Fruit fly (Drosophila melanogaster) whole organism, embryonic: Measurements from ENCODE around the gene ldbr.
A peak's percentile ranks its signal among the peaks of the same experiment; 100 is the strongest.

Experiments used
- Bdp1 ChIP-seq: fragments of 200-800 bp; sonication (Bioruptor generic); optimal IDR thresholded peaks from 3 replicates; lab custom pipeline; 2016; ENCODE audit warnings: missing biosample characterization, missing genetic modification characterization
- CG10274 ChIP-seq: fragments of 200-800 bp; sonication (Bioruptor generic); optimal IDR thresholded peaks from 3 replicates; lab custom pipeline; 2017; ENCODE audit warnings: missing biosample characterization, mild to moderate bottlenecking, missing genetic modification characterization
- CG10543 ChIP-seq: fragments of 200-800 bp; sonication (Bioruptor generic); optimal IDR thresholded peaks from 3 replicates; lab custom pipeline; 2017; ENCODE audit warnings: missing biosample characterization, mild to moderate bottlenecking, missing genetic modification characterization, moderate library complexity
- CG11093 ChIP-seq: fragments of 200-800 bp; sonication (Bioruptor generic); IDR thresholded peaks from 3 replicates; pipeline ENCODE4 v1.3.6; 2022; ENCODE audit warnings: missing biosample characterization, missing genetic modification characterization
- CG12219 ChIP-seq: fragments of 200-800 bp; sonication (Bioruptor generic); optimal IDR thresholded peaks from 3 replicates; lab custom pipeline; 2018; ENCODE audit warnings: missing biosample characterization, mild to moderate bottlenecking, missing genetic modification characterization
- CG12299 ChIP-seq: fragments of 200-800 bp; sonication (Bioruptor generic); optimal IDR thresholded peaks from 2 replicates; lab custom pipeline; 2018; ENCODE audit warnings: missing biosample characterization, mild to moderate bottlenecking, missing genetic modification characterization
- CG12391 ChIP-seq: fragments of 200-800 bp; sonication (Bioruptor generic); optimal IDR thresholded peaks from 3 replicates; lab custom pipeline; 2018; ENCODE audit warnings: missing biosample characterization, mild to moderate bottlenecking, missing genetic modification characterization, moderate library complexity
- CG14710 ChIP-seq: fragments of 200-800 bp; sonication (Bioruptor generic); optimal IDR thresholded peaks from 3 replicates; lab custom pipeline; 2019; ENCODE audit warnings: missing biosample characterization, mild to moderate bottlenecking, missing genetic modification characterization, moderate library complexity
- CG1603 ChIP-seq: fragments of 200-800 bp; sonication (Bioruptor generic); optimal IDR thresholded peaks from 2 replicates; lab custom pipeline; 2019; ENCODE audit warnings: missing biosample characterization, mild to moderate bottlenecking, missing genetic modification characterization, moderate library complexity
- CG1792 ChIP-seq: fragments of 200-800 bp; sonication (Bioruptor generic); optimal IDR thresholded peaks from 2 replicates; lab custom pipeline; 2016; ENCODE audit warnings: missing biosample characterization, missing genetic modification characterization
- CG2202 ChIP-seq: fragments of 200-800 bp; sonication (Bioruptor generic); optimal IDR thresholded peaks from 2 replicates; lab custom pipeline; 2018; ENCODE audit warnings: missing biosample characterization, mild to moderate bottlenecking, missing genetic modification characterization
- CG4820 ChIP-seq: fragments of 200-800 bp; sonication (Bioruptor generic); optimal IDR thresholded peaks from 3 replicates; lab custom pipeline; 2016; ENCODE audit warnings: missing biosample characterization, missing genetic modification characterization
- CG6272 ChIP-seq: fragments of 200-800 bp; sonication (Bioruptor generic); IDR thresholded peaks from 2 replicates; pipeline ENCODE4 v1.3.6; 2022; ENCODE audit warnings: missing biosample characterization, missing genetic modification characterization
- CG6765 ChIP-seq: fragments of 200-800 bp; sonication (Bioruptor generic); optimal IDR thresholded peaks from 3 replicates; lab custom pipeline; 2017; ENCODE audit warnings: missing biosample characterization, mild to moderate bottlenecking, missing genetic modification characterization
- CG7556 ChIP-seq: fragments of 200-800 bp; sonication (Bioruptor generic); optimal IDR thresholded peaks from 2 replicates; lab custom pipeline; 2017; ENCODE audit warnings: missing biosample characterization, mild to moderate bottlenecking, missing genetic modification characterization
- CG7786 ChIP-seq: fragments of 200-800 bp; sonication (Bioruptor generic); optimal IDR thresholded peaks from 2 replicates; lab custom pipeline; 2016; ENCODE audit warnings: missing biosample characterization, missing genetic modification characterization
- CG8924 ChIP-seq: fragments of 200-800 bp; optimal IDR thresholded peaks from 3 replicates; lab custom pipeline; 2019; ENCODE audit warnings: missing biosample characterization, mild to moderate bottlenecking, missing genetic modification characterization, moderate library complexity
- CG9876 ChIP-seq: fragments of 200-800 bp; sonication (Bioruptor generic); optimal IDR thresholded peaks from 2 replicates; lab custom pipeline; 2016; ENCODE audit warnings: missing biosample characterization, missing genetic modification characterization
- CHES-1-like ChIP-seq: fragments of 200-800 bp; sonication (Bioruptor generic); optimal IDR thresholded peaks from 2 replicates; lab custom pipeline; 2016; ENCODE audit warnings: missing biosample characterization, missing genetic modification characterization
- Chrac-16 ChIP-seq: fragments of 200-800 bp; sonication (Bioruptor generic); optimal IDR thresholded peaks from 3 replicates; lab custom pipeline; 2016; ENCODE audit warnings: missing biosample characterization, missing genetic modification characterization
- Dref ChIP-seq: fragments of 200-800 bp; sonication (Bioruptor generic); IDR thresholded peaks from 2 replicates; pipeline ENCODE4 v1.3.6; 2022; ENCODE audit warnings: missing biosample characterization, missing genetic modification characterization
- Eip74EF ChIP-seq, 2 experiments: fragments of 200-800 bp in 1 of 2; fragments of >200 bp in 1 of 2; sonication (Bioruptor generic) in 1 of 2; optimal IDR thresholded peaks; 2 replicates each; lab custom pipeline; 2017 to 2019; ENCODE audit warnings: missing biosample characterization in 2 of 2, missing genetic modification characterization in 2 of 2, mild to moderate bottlenecking in 1 of 2, moderate library complexity in 1 of 2
- HLH4C ChIP-seq: fragments of 200-800 bp; sonication (Bioruptor generic); IDR thresholded peaks from 3 replicates; pipeline ENCODE4 v1.3.6; 2022; ENCODE audit warnings: missing biosample characterization, missing genetic modification characterization; ENCODE audit not compliant: partially characterized antibody
- HmgD ChIP-seq: fragments of 200-800 bp; sonication (Bioruptor generic); optimal IDR thresholded peaks from 3 replicates; lab custom pipeline; 2016; ENCODE audit warnings: missing biosample characterization, missing genetic modification characterization
- Lhr ChIP-seq: fragments of 200-800 bp; sonication (Bioruptor generic); optimal IDR thresholded peaks from 3 replicates; lab custom pipeline; 2017; ENCODE audit warnings: mild to moderate bottlenecking, missing biosample characterization, missing genetic modification reagents, missing genetic modification characterization
- Mes4 ChIP-seq: fragments of 200-800 bp; sonication (Bioruptor generic); optimal IDR thresholded peaks from 2 replicates; lab custom pipeline; 2016; ENCODE audit warnings: missing biosample characterization, missing genetic modification characterization
- Rfx ChIP-seq: fragments of 200-800 bp; sonication (Bioruptor generic); IDR thresholded peaks from 2 replicates; pipeline ENCODE4 v1.3.6; 2022; ENCODE audit warnings: missing biosample characterization, missing genetic modification characterization
- Sin3A ChIP-seq: fragments of >200 bp; optimal IDR thresholded peaks from 2 replicates; lab custom pipeline; 2018
- Spps ChIP-seq: fragments of 200-800 bp; sonication (Bioruptor generic); optimal IDR thresholded peaks from 2 replicates; lab custom pipeline; 2018; ENCODE audit warnings: missing biosample characterization, mild to moderate bottlenecking, missing genetic modification characterization
- Vsx1 ChIP-seq: fragments of 200-800 bp; sonication (Bioruptor generic); optimal IDR thresholded peaks from 2 replicates; lab custom pipeline; 2017; ENCODE audit warnings: missing biosample characterization, mild to moderate bottlenecking, missing genetic modification characterization, missing genetic modification reagents
- ci ChIP-seq: fragments of 200-800 bp; sonication (Bioruptor generic); IDR thresholded peaks from 3 replicates; pipeline ENCODE4 v1.3.6; 2022; ENCODE audit warnings: missing biosample characterization, missing genetic modification characterization
- dan ChIP-seq: fragments of 200-800 bp; sonication (Bioruptor generic); IDR thresholded peaks from 2 replicates; pipeline ENCODE4 v1.3.6; 2022; ENCODE audit warnings: missing biosample characterization, missing genetic modification characterization
- disco-r ChIP-seq: fragments of 200-800 bp; sonication (Bioruptor generic); optimal IDR thresholded peaks from 2 replicates; lab custom pipeline; 2016; ENCODE audit warnings: missing biosample characterization, missing genetic modification characterization
- gem ChIP-seq: fragments of 200-800 bp; sonication (Bioruptor generic); optimal IDR thresholded peaks from 2 replicates; lab custom pipeline; 2019; ENCODE audit warnings: missing biosample characterization, mild to moderate bottlenecking, missing genetic modification characterization, moderate library complexity
- jing ChIP-seq: fragments of 200-800 bp; sonication (Bioruptor generic); optimal IDR thresholded peaks from 2 replicates; lab custom pipeline; 2018; ENCODE audit warnings: missing biosample characterization, mild to moderate bottlenecking, missing genetic modification characterization
- knrl ChIP-seq: fragments of 200-800 bp; sonication (Bioruptor generic); IDR thresholded peaks from 3 replicates; pipeline ENCODE4 v1.3.6; 2022; ENCODE audit warnings: missing biosample characterization, missing genetic modification characterization; ENCODE audit not compliant: partially characterized antibody
- nau ChIP-seq: fragments of 200-800 bp; sonication (Bioruptor generic); optimal IDR thresholded peaks from 3 replicates; lab custom pipeline; 2017; ENCODE audit warnings: missing biosample characterization, mild to moderate bottlenecking, missing genetic modification characterization, missing genetic modification reagents
- pita ChIP-seq: fragments of 200-800 bp; sonication (Bioruptor generic); optimal IDR thresholded peaks from 2 replicates; lab custom pipeline; 2017; ENCODE audit warnings: missing biosample characterization, mild to moderate bottlenecking, missing genetic modification characterization
- pnt ChIP-seq: fragments of 200-800 bp; sonication (Bioruptor generic); optimal IDR thresholded peaks from 3 replicates; lab custom pipeline; 2016; ENCODE audit warnings: missing biosample characterization, missing genetic modification characterization
- prd ChIP-seq, 3 experiments: fragments of >200 bp in 2 of 3; fragments of 200-800 bp in 1 of 3; sonication (Bioruptor generic) in 1 of 3; optimal IDR thresholded peaks in 2 of 3; IDR thresholded peaks in 1 of 3; 2 replicates in 2 of 3; 3 replicates in 1 of 3; pipeline versions ENCODE4 v1.3.6 to Lab custom; 2017 to 2022; ENCODE audit warnings: missing biosample characterization in 1 of 3, missing genetic modification characterization in 1 of 3
- pum ChIP-seq: fragments of 200-800 bp; sonication (Bioruptor generic); optimal IDR thresholded peaks from 2 replicates; lab custom pipeline; 2016; ENCODE audit warnings: missing biosample characterization, missing genetic modification characterization
- pzg ChIP-seq: fragments of 200-800 bp; sonication (Bioruptor generic); optimal IDR thresholded peaks from 3 replicates; lab custom pipeline; 2018; ENCODE audit warnings: missing biosample characterization, mild to moderate bottlenecking, missing genetic modification characterization, moderate library complexity
- ro ChIP-seq: fragments of 200-800 bp; sonication (Bioruptor generic); IDR thresholded peaks from 2 replicates; pipeline ENCODE4 v1.3.6; 2022; ENCODE audit warnings: missing biosample characterization, missing genetic modification characterization
- sd ChIP-seq: fragments of 200-800 bp; sonication (Bioruptor generic); optimal IDR thresholded peaks from 3 replicates; lab custom pipeline; 2018; ENCODE audit warnings: missing biosample characterization, mild to moderate bottlenecking, missing genetic modification characterization, moderate library complexity
- sisA ChIP-seq: fragments of 200-800 bp; sonication (Bioruptor generic); IDR thresholded peaks from 2 replicates; pipeline ENCODE4 v1.3.6; 2022; ENCODE audit warnings: missing biosample characterization, missing genetic modification characterization
- stwl ChIP-seq: fragments of 200-800 bp; sonication (Bioruptor generic); optimal IDR thresholded peaks from 3 replicates; lab custom pipeline; 2018; ENCODE audit warnings: missing biosample characterization, mild to moderate bottlenecking, missing genetic modification characterization, moderate library complexity
- tna ChIP-seq: fragments of 200-800 bp; sonication (Bioruptor generic); IDR thresholded peaks from 2 replicates; pipeline ENCODE4 v1.3.6; 2022; ENCODE audit warnings: missing biosample characterization, missing genetic modification characterization; ENCODE audit not compliant: partially characterized antibody
- unc-4 ChIP-seq: fragments of 200-800 bp; sonication (Bioruptor generic); IDR thresholded peaks from 2 replicates; pipeline ENCODE4 v1.3.6; 2022; ENCODE audit warnings: missing biosample characterization, missing genetic modification characterization; ENCODE audit not compliant: partially characterized antibody
- vnd ChIP-seq: fragments of 200-800 bp; sonication (Bioruptor generic); IDR thresholded peaks from 3 replicates; pipeline ENCODE4 v1.3.6; 2022; ENCODE audit warnings: missing biosample characterization, missing genetic modification characterization; ENCODE audit not compliant: partially characterized antibody

Gene ldbr

dm6 chr3L:8137448-8137906 lies 15.8 kb downstream of the ldbr start, which contains the start of the genes Setx and mus301 (continued):
- no peak for TF ChIP-seq prd (optimal IDR thresholded peaks at IDR 0.05; lab: Kevin White, UChicago)
- TF ChIP-seq prd (GFP tag; IDR thresholded peaks at IDR 0.05; lab: Robert Waterston, UW): peak; percentile 84
- TF ChIP-seq CG9876: peak; percentile 81
- peak; percentile 25 for TF ChIP-seq jing (GFP tag; lab: Kevin White, UChicago)
- peak; percentile 81 for TF ChIP-seq pum (GFP tag; lab: Kevin White, UChicago)
- TF ChIP-seq nau (GFP tag; lab: Kevin White, UChicago): no peak
- 0 out of 2 replicates have a peak, but pooled peaks have one; percentile 40 for TF ChIP-seq ro
- TF ChIP-seq Dref: peak; percentile 48
- TF ChIP-seq HLH4C: no peak
- peak; percentile 63 for TF ChIP-seq CG1603 (tag; lab: Kevin White, UChicago)
- peak; percentile 80 for TF ChIP-seq Bdp1 (GFP tag; lab: Kevin White, UChicago)
- no peak for TF ChIP-seq Eip74EF (GFP tag; optimal IDR thresholded peaks at IDR 0.05; lab: Kevin White, UChicago)
- TF ChIP-seq disco-r (GFP tag; lab: Kevin White, UChicago): peak; percentile 64
- no peak; the same call in 1 of the 2 replicates for TF ChIP-seq dan
- peak; percentile 84 for TF ChIP-seq pita (GFP tag; lab: Kevin White, UChicago)
- peak; percentile 9 for TF ChIP-seq CG10274 (GFP tag; lab: Kevin White, UChicago)
- TF ChIP-seq CG6765: no peak
- TF ChIP-seq CG12391 (tag; lab: Kevin White, UChicago): peak; percentile 82
- peak; percentile 80 for TF ChIP-seq CG4820
- TF ChIP-seq CG7786 (GFP tag; lab: Kevin White, UChicago): peak; percentile 83
- no peak for TF ChIP-seq vnd
- TF ChIP-seq CG2202 (tag; lab: Kevin White, UChicago): peak; percentile 49
- TF ChIP-seq CG12299 (tag; lab: Kevin White, UChicago): peak; percentile 36
- peak; percentile 66 for TF ChIP-seq CG1792
- TF ChIP-seq ci (GFP tag; lab: Robert Waterston, UW): peak; percentile 58; the same call in 1 of the 3 replicates
- peak; percentile 75 for TF ChIP-seq CG7556
- peak; percentile 40 for TF ChIP-seq Spps (tag; lab: Kevin White, UChicago)
- TF ChIP-seq unc-4 (GFP tag; lab: Robert Waterston, UW): peak; percentile 17; the same call in 1 of the 2 replicates
- TF ChIP-seq pzg (GFP tag; lab: Kevin White, UChicago): peak; percentile 90
- peak; percentile 88 for TF ChIP-seq HmgD
- TF ChIP-seq tna (GFP tag; lab: Robert Waterston, UW): no peak
- peak; percentile 50; the same call in 2 of the 3 replicates for TF ChIP-seq knrl (GFP tag; lab: Robert Waterston, UW)
- no peak for TF ChIP-seq CG8924 (tag; lab: Kevin White, UChicago)
- peak; percentile 91 for TF ChIP-seq CG14710 (tag; lab: Kevin White, UChicago)
- TF ChIP-seq CG6272 (GFP tag; lab: Robert Waterston, UW): peak; percentile 73
- TF ChIP-seq pnt: peak; percentile 76
- peak; percentile 83 for TF ChIP-seq gem (tag; lab: Kevin White, UChicago)
- TF ChIP-seq CG12219: no peak
- TF ChIP-seq Rfx (GFP tag; lab: Robert Waterston, UW): peak; percentile 89
- TF ChIP-seq Lhr (GFP tag; lab: Kevin White, UChicago): peak; percentile 95
- peak; percentile 78 for TF ChIP-seq stwl (tag; lab: Kevin White, UChicago)
- TF ChIP-seq Chrac-16 (GFP tag; lab: Kevin White, UChicago): peak; percentile 84
- TF ChIP-seq sisA (GFP tag; lab: Robert Waterston, UW): peak; percentile 78
- TF ChIP-seq CG11093 (GFP tag; lab: Robert Waterston, UW): peak; percentile 48; the same call in 1 of the 3 replicates
- no peak for TF ChIP-seq sd (tag; lab: Kevin White, UChicago)
- peak; percentile 26 for TF ChIP-seq Mes4
- TF ChIP-seq CG10543: peak; percentile 75
- TF ChIP-seq Vsx1 (GFP tag; lab: Kevin White, UChicago): no peak
- peak; percentile 85 for TF ChIP-seq CHES-1-like (GFP tag; lab: Kevin White, UChicago)
- TF ChIP-seq Sin3A (lab: Kevin White, UChicago): peak; percentile 94
